Fruit fly (Drosophila melanogaster): ENCODE data around the gene vls.

vls gene

DNA sequence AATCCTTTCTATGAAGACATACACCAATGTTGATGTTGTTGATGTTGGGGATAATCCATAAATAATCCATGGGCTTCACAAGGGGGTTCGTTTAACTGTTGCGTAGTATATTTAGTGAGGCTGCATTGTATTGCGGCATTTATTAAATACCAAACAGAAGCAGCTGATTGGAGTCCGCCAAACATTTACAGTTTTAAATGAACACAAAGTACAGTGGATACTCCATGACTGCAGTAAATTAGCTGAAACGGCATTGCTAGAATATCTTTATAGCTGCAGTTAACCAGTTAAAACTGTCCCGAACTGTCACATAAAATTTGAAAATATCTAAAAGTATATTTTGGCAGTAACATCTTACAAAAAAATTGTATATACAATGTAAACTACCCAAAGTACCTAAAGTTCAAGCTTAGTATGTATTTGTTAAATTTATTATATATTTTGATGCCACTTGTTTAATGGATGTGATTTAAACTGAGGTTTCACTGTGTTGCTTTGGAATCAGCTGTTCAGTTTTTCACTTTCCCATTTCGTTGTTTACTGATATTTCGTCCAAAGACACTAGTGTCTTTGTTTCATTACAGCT, 25.7 kb upstream of the vls start, which contains the start of the genes CG10747 and Pyroxd1 (continued):
- TF ChIP-seq amos (GFP tag; IDR thresholded peaks at IDR 0.05; ENCODE audit: partially characterized antibody) (no peak; the same call in 1 of the 2 replicates), CHES-1-like (GFP tag; optimal IDR thresholded peaks at IDR 0.05) (peak; percentile 90), Stat92E (GFP tag; optimal IDR thresholded peaks at IDR 0.05) (peak in 1 of 3 experiments; percentile 83), CG13123 (GFP tag; optimal IDR thresholded peaks at IDR 0.05) (peak; percentile 94), CG9609 (GFP tag; optimal IDR thresholded peaks at IDR 0.05) (peak; percentile 93), cg (GFP tag; optimal IDR thresholded peaks at IDR 0.05) (no peak), Awh (GFP tag; IDR thresholded peaks at IDR 0.05) (peak; percentile 86), Rx (GFP tag; IDR thresholded peaks at IDR 0.05) (peak; percentile 87), CG12299 (tag; optimal IDR thresholded peaks at IDR 0.05) (peak; percentile 96), dan (GFP tag; IDR thresholded peaks at IDR 0.05) (peak; percentile 85), CG11398 (GFP tag; optimal IDR thresholded peaks at IDR 0.05) (peak; percentile 87), tx (GFP tag; optimal IDR thresholded peaks at IDR 0.05) (peak; percentile 93), CG31388 (GFP tag; optimal IDR thresholded peaks at IDR 0.05) (peak; percentile 93), Usf (GFP tag; optimal IDR thresholded peaks at IDR 0.05) (peak; percentile 96), br (optimal IDR thresholded peaks at IDR 0.05) (no peak), CG10274 (GFP tag; optimal IDR thresholded peaks at IDR 0.05) (peak; percentile 85), caup (GFP tag; optimal IDR thresholded peaks at IDR 0.05; ENCODE audit: severe bottlenecking) (peak; percentile 96), CG11247 (GFP tag; IDR thresholded peaks at IDR 0.05) (peak; percentile 96), dpn (GFP tag; optimal IDR thresholded peaks at IDR 0.05) (peak; percentile 97 to 98), Opbp (GFP tag; IDR thresholded peaks at IDR 0.05; ENCODE audit: partially characterized antibody) (no peak), fd102C (GFP tag; optimal IDR thresholded peaks at IDR 0.05) (peak; percentile 40), ERR (GFP tag; optimal IDR thresholded peaks at IDR 0.05) (peak; percentile 81), crp (GFP tag; optimal IDR thresholded peaks at IDR 0.05) (peak; percentile 88 to 96), pb (GFP tag; optimal IDR thresholded peaks at IDR 0.05) (peak; percentile 85), CG7271 (tag; optimal IDR thresholded peaks at IDR 0.05) (peak; percentile 77), CrebB (tag; optimal IDR thresholded peaks at IDR 0.05) (peak; percentile 95), gsb (GFP tag; IDR thresholded peaks at IDR 0.05) (peak; percentile 92), B-H2 (GFP tag; optimal IDR thresholded peaks at IDR 0.05) (peak; percentile 98), cato (GFP tag; optimal IDR thresholded peaks at IDR 0.05; ENCODE audit: borderline replicate concordance) (peak; percentile 96), nau (GFP tag; optimal IDR thresholded peaks at IDR 0.05) (peak; percentile 92), NFAT (GFP tag; IDR thresholded peaks at IDR 0.05) (peak; percentile 94), CG3838 (GFP tag; optimal IDR thresholded peaks at IDR 0.05) (peak; percentile 91), shn (GFP tag; optimal IDR thresholded peaks at IDR 0.05) (peak; percentile 96), grn (GFP tag; optimal IDR thresholded peaks at IDR 0.05) (peak; percentile 65), grau (tag; optimal IDR thresholded peaks at IDR 0.05) (peak; percentile 100), slp2 (GFP tag; optimal IDR thresholded peaks at IDR 0.05) (peak; percentile 89), CG1529 (GFP tag; optimal IDR thresholded peaks at IDR 0.05) (peak; percentile 94), HLH4C (GFP tag; IDR thresholded peaks at IDR 0.05; ENCODE audit: partially characterized antibody) (no peak), Hmr (GFP tag; optimal IDR thresholded peaks at IDR 0.05) (peak; percentile 97), seq (GFP tag; IDR thresholded peaks at IDR 0.05) (peak; percentile 96), h (optimal IDR thresholded peaks at IDR 0.05) (no peak), al (GFP tag; IDR thresholded peaks at IDR 0.05) (peak; percentile 97), CG16815 (GFP tag; optimal IDR thresholded peaks at IDR 0.05) (peak; percentile 98), Lim3 (GFP tag; IDR thresholded peaks at IDR 0.05) (peak; percentile 85), CG12744 (GFP tag; optimal IDR thresholded peaks at IDR 0.05) (peak; percentile 95), CG15073 (GFP tag; optimal IDR thresholded peaks at IDR 0.05) (peak; percentile 86), CG12104 (GFP tag; optimal IDR thresholded peaks at IDR 0.05) (peak; percentile 95), pita (GFP tag; optimal IDR thresholded peaks at IDR 0.05) (no peak), CG6791 (GFP tag; IDR thresholded peaks at IDR 0.05; ENCODE audit: partially characterized antibody) (no peak), twi (tag; optimal IDR thresholded peaks at IDR 0.05) (peak; percentile 94)

All from whole organism, embryonic.